Worm (Caenorhabditis elegans): ENCODE data around the gene cyp-34A6.

- TF ChIP-seq dao-5 (tag; optimal IDR thresholded peaks at IDR 0.05): no peak
- no peak for TF ChIP-seq him-1 (tag; optimal IDR thresholded peaks at IDR 0.05)
- no peak for TF ChIP-seq W03F9.2 (tag; optimal IDR thresholded peaks at IDR 0.05)
These were observed 49.0 kb upstream of the cyp-34A6 start, which contains the start of gene srh-4 for ce11 chrV:4010170-4010569.
